Fruit fly (Drosophila melanogaster) whole organism, embryonic: Measurements from ENCODE around the gene fd96Ca.
"Not testable (repeated sequence)": the region's sequence is repeated elsewhere in the genome, so short reads cannot be mapped to it uniquely, and the experiment has no call there.

Source experiments
- CG10147 ChIP-seq: fragments of 200-800 bp; sonication (Bioruptor generic); optimal IDR thresholded peaks from 2 replicates; lab custom pipeline; 2019; ENCODE audit warnings: missing biosample characterization, mild to moderate bottlenecking, missing genetic modification characterization, moderate library complexity
- CG10431 ChIP-seq: fragments of 200-800 bp; sonication (Bioruptor generic); optimal IDR thresholded peaks from 3 replicates; lab custom pipeline; 2018; ENCODE audit warnings: missing biosample characterization, mild to moderate bottlenecking, missing genetic modification characterization
- CG10543 ChIP-seq: fragments of 200-800 bp; sonication (Bioruptor generic); optimal IDR thresholded peaks from 3 replicates; lab custom pipeline; 2017; ENCODE audit warnings: missing biosample characterization, mild to moderate bottlenecking, missing genetic modification characterization, moderate library complexity
- CG9437 ChIP-seq: fragments of 200-800 bp; sonication (Bioruptor generic); optimal IDR thresholded peaks from 2 replicates; lab custom pipeline; 2018; ENCODE audit warnings: missing biosample characterization, mild to moderate bottlenecking, missing genetic modification characterization
- HmgZ ChIP-seq: fragments of 200-800 bp; sonication (Bioruptor generic); optimal IDR thresholded peaks from 2 replicates; lab custom pipeline; 2018; ENCODE audit warnings: missing biosample characterization, mild to moderate bottlenecking, missing genetic modification characterization
- cas ChIP-seq: fragments of 200-800 bp; sonication (Bioruptor generic); IDR thresholded peaks from 2 replicates; pipeline ENCODE4 v1.3.6; 2022; ENCODE audit warnings: missing biosample characterization, missing genetic modification characterization
- pita ChIP-seq: fragments of 200-800 bp; sonication (Bioruptor generic); optimal IDR thresholded peaks from 2 replicates; lab custom pipeline; 2017; ENCODE audit warnings: missing biosample characterization, mild to moderate bottlenecking, missing genetic modification characterization
- twi ChIP-seq: fragments of 200-800 bp; optimal IDR thresholded peaks from 2 replicates; lab custom pipeline; 2019; ENCODE audit warnings: missing biosample characterization, mild to moderate bottlenecking, missing genetic modification characterization, moderate library complexity

DNA sequence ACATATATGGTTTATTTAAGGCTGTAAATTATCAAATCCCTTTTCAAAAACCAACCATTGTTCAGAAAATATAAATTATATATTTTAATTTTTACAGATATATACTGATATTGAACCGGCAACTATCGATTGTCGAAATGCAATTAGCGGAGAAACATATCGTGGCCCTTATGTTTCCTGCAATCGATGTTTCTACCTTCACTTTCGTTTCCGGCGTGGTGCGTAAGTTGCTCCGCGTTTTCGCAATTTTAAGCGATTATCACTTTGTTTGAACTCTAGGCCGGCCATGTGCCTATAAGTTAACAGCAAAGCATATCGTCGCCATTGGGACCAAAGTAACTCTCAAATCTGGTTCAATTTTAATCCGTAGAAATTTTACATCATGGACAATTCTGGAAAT is 40.8 kb downstream of the fd96Ca start, which contains the start of gene vig2:
- TF ChIP-seq CG10147; pita; HmgZ (tag; lab: Kevin White, UChicago); twi: not testable (repeated sequence)
- TF ChIP-seq CG9437 (GFP tag; lab: Kevin White, UChicago) (peak; percentile 68), CG10543 (GFP tag; lab: Kevin White, UChicago) (peak; percentile 5), CG10431 (GFP tag; lab: Kevin White, UChicago) (peak; percentile 54), cas (GFP tag; lab: Robert Waterston, UW) (0 out of 2 replicates have a peak, but pooled peaks have one; percentile 6)
